Fruit fly (Drosophila melanogaster) whole organism, embryonic: ENCODE measurements around the gene CG14866.
A peak's percentile ranks its signal among the peaks of the same experiment; 100 is the strongest.

Source experiments
- Abd-B ChIP-seq: fragments of 200-800 bp; sonication (Bioruptor generic); optimal IDR thresholded peaks from 2 replicates; lab custom pipeline; 2018; ENCODE audit warnings: missing biosample characterization, mild to moderate bottlenecking, missing genetic modification characterization, moderate library complexity
- BEAF-32 ChIP-seq: fragments of 200-800 bp; sonication (Bioruptor generic); optimal IDR thresholded peaks from 3 replicates; lab custom pipeline; 2017; ENCODE audit warnings: missing biosample characterization, missing genetic modification characterization, mild to moderate bottlenecking, moderate library complexity, missing genetic modification reagents
- CG10321 ChIP-seq: fragments of 200-800 bp; sonication (Bioruptor generic); IDR thresholded peaks from 2 replicates; pipeline ENCODE4 v1.3.6; 2022; ENCODE audit warnings: missing biosample characterization, missing genetic modification characterization
- CG10959 ChIP-seq: fragments of 200-800 bp; sonication (Bioruptor generic); IDR thresholded peaks from 2 replicates; pipeline ENCODE4 v1.3.6; 2022; ENCODE audit warnings: missing biosample characterization, missing genetic modification characterization
- CG11696 ChIP-seq: fragments of 200-800 bp; sonication (Bioruptor generic); IDR thresholded peaks from 2 replicates; pipeline ENCODE4 v1.3.6; 2022; ENCODE audit warnings: missing biosample characterization, missing genetic modification characterization
- CG12236 ChIP-seq: fragments of 200-800 bp; sonication (Bioruptor generic); optimal IDR thresholded peaks from 2 replicates; lab custom pipeline; 2016; ENCODE audit warnings: missing biosample characterization, missing genetic modification characterization
- CG12299 ChIP-seq: fragments of 200-800 bp; sonication (Bioruptor generic); optimal IDR thresholded peaks from 2 replicates; lab custom pipeline; 2018; ENCODE audit warnings: missing biosample characterization, mild to moderate bottlenecking, missing genetic modification characterization
- CG15073 ChIP-seq: fragments of 200-800 bp; sonication (Bioruptor generic); optimal IDR thresholded peaks from 2 replicates; lab custom pipeline; 2016; ENCODE audit warnings: missing biosample characterization, missing genetic modification characterization
- CG17802 ChIP-seq: fragments of 200-800 bp; sonication (Bioruptor generic); optimal IDR thresholded peaks from 2 replicates; lab custom pipeline; 2018; ENCODE audit warnings: missing biosample characterization, mild to moderate bottlenecking, missing genetic modification characterization, moderate library complexity
- CG18599 ChIP-seq: fragments of 200-800 bp; sonication (Bioruptor generic); optimal IDR thresholded peaks from 3 replicates; lab custom pipeline; 2017; ENCODE audit warnings: missing biosample characterization, missing genetic modification characterization, mild to moderate bottlenecking, moderate library complexity, missing genetic modification reagents
- CG18764 ChIP-seq: fragments of 200-800 bp; sonication (Bioruptor generic); optimal IDR thresholded peaks from 3 replicates; lab custom pipeline; 2016; ENCODE audit warnings: missing biosample characterization, missing genetic modification characterization
- CG31224 ChIP-seq: fragments of 200-800 bp; sonication (Bioruptor generic); IDR thresholded peaks from 2 replicates; pipeline ENCODE4 v1.3.6; 2022; ENCODE audit warnings: missing biosample characterization, missing genetic modification characterization
- CG33213 ChIP-seq: fragments of 200-800 bp; sonication (Bioruptor generic); optimal IDR thresholded peaks from 3 replicates; lab custom pipeline; 2016; ENCODE audit warnings: missing biosample characterization, missing genetic modification characterization
- CG3847 ChIP-seq: fragments of 200-800 bp; sonication (Bioruptor generic); IDR thresholded peaks from 2 replicates; pipeline ENCODE4 v1.3.6; 2022; ENCODE audit warnings: missing biosample characterization, missing genetic modification characterization
- CG4328 ChIP-seq: fragments of 200-800 bp; sonication (Bioruptor generic); optimal IDR thresholded peaks from 3 replicates; lab custom pipeline; 2017; ENCODE audit warnings: missing biosample characterization, missing genetic modification reagents, missing genetic modification characterization
- CG43689 ChIP-seq: fragments of 200-800 bp; sonication (Bioruptor generic); IDR thresholded peaks from 2 replicates; pipeline ENCODE4 v1.3.6; 2022; ENCODE audit warnings: missing biosample characterization, missing genetic modification characterization
- CG5953 ChIP-seq: fragments of 200-800 bp; sonication (Bioruptor generic); IDR thresholded peaks from 2 replicates; pipeline ENCODE4 v1.3.6; 2022; ENCODE audit warnings: missing biosample characterization, missing genetic modification characterization
- CG7839 ChIP-seq: fragments of 200-800 bp; sonication (Bioruptor generic); optimal IDR thresholded peaks from 3 replicates; lab custom pipeline; 2018; ENCODE audit warnings: missing biosample characterization, mild to moderate bottlenecking, missing genetic modification characterization, moderate library complexity
- CG8290 ChIP-seq, 3 experiments: fragments of 200-800 bp; sonication (Bioruptor generic); optimal IDR thresholded peaks; 2 replicates each; lab custom pipeline; 2016 to 2019; ENCODE audit warnings: missing biosample characterization in 3 of 3, missing genetic modification characterization in 3 of 3, mild to moderate bottlenecking in 2 of 3, moderate library complexity in 1 of 3
- CG8924 ChIP-seq: fragments of 200-800 bp; optimal IDR thresholded peaks from 3 replicates; lab custom pipeline; 2019; ENCODE audit warnings: missing biosample characterization, mild to moderate bottlenecking, missing genetic modification characterization, moderate library complexity
- CG8944 ChIP-seq: fragments of 200-800 bp; sonication (Bioruptor generic); optimal IDR thresholded peaks from 3 replicates; lab custom pipeline; 2016; ENCODE audit warnings: missing biosample characterization, missing genetic modification characterization
- CG9797 ChIP-seq: fragments of 200-800 bp; sonication (Bioruptor generic); optimal IDR thresholded peaks from 3 replicates; lab custom pipeline; 2018; ENCODE audit warnings: missing biosample characterization, mild to moderate bottlenecking, missing genetic modification characterization
- CoRest ChIP-seq: fragments of 200-800 bp; sonication (Bioruptor generic); optimal IDR thresholded peaks from 3 replicates; lab custom pipeline; 2018; ENCODE audit warnings: missing biosample characterization, mild to moderate bottlenecking, missing genetic modification characterization, moderate library complexity
- D19B ChIP-seq: fragments of 200-800 bp; sonication (Bioruptor generic); optimal IDR thresholded peaks from 2 replicates; lab custom pipeline; 2017; ENCODE audit warnings: missing biosample characterization, mild to moderate bottlenecking, missing genetic modification characterization
- E2f1 ChIP-seq: fragments of 200-800 bp; sonication (Bioruptor generic); IDR thresholded peaks from 2 replicates; pipeline ENCODE4 v1.3.6; 2022; ENCODE audit warnings: missing biosample characterization, missing genetic modification characterization
- MESR4 ChIP-seq: fragments of 200-800 bp; sonication (Bioruptor generic); optimal IDR thresholded peaks from 2 replicates; lab custom pipeline; 2018; ENCODE audit warnings: missing biosample characterization, mild to moderate bottlenecking, missing genetic modification characterization, moderate library complexity
- Nf-YC ChIP-seq: fragments of 200-800 bp; optimal IDR thresholded peaks from 3 replicates; lab custom pipeline; 2019; ENCODE audit warnings: missing biosample characterization, mild to moderate bottlenecking, missing genetic modification characterization, moderate library complexity
- Oaz ChIP-seq: fragments of 200-800 bp; sonication (Bioruptor generic); IDR thresholded peaks from 2 replicates; pipeline ENCODE4 v1.3.6; 2022; ENCODE audit warnings: missing biosample characterization, missing genetic modification characterization
- Rfx ChIP-seq: fragments of 200-800 bp; sonication (Bioruptor generic); IDR thresholded peaks from 2 replicates; pipeline ENCODE4 v1.3.6; 2022; ENCODE audit warnings: missing biosample characterization, missing genetic modification characterization
- Sox100B ChIP-seq: fragments of 200-800 bp; sonication (Bioruptor generic); optimal IDR thresholded peaks from 3 replicates; lab custom pipeline; 2018; ENCODE audit warnings: missing biosample characterization, mild to moderate bottlenecking, missing genetic modification characterization
- Stat92E ChIP-seq, 3 experiments: fragments of >200 bp in 2 of 3; fragments of 200-800 bp in 1 of 3; sonication (Bioruptor generic) in 1 of 3; optimal IDR thresholded peaks; 2 replicates each; lab custom pipeline; 2017 to 2019; ENCODE audit warnings: missing biosample characterization in 3 of 3, missing genetic modification characterization in 3 of 3, mild to moderate bottlenecking in 1 of 3, moderate library complexity in 1 of 3
- abd-A ChIP-seq: fragments of 200-800 bp; sonication (Bioruptor generic); optimal IDR thresholded peaks from 3 replicates; lab custom pipeline; 2019; ENCODE audit warnings: missing biosample characterization, mild to moderate bottlenecking, missing genetic modification characterization, moderate library complexity
- az2 ChIP-seq: fragments of 200-800 bp; sonication (Bioruptor generic); optimal IDR thresholded peaks from 3 replicates; lab custom pipeline; 2016; ENCODE audit warnings: missing biosample characterization, missing genetic modification characterization
- bbx ChIP-seq: fragments of 200-800 bp; sonication (Bioruptor generic); IDR thresholded peaks from 2 replicates; pipeline ENCODE4 v1.3.6; 2022; ENCODE audit warnings: missing biosample characterization, missing genetic modification characterization; ENCODE audit not compliant: partially characterized antibody
- chif ChIP-seq, 2 experiments: fragments of 200-800 bp; sonication (Bioruptor generic); optimal IDR thresholded peaks; 3 replicates each; lab custom pipeline; 2016; ENCODE audit warnings: missing biosample characterization in 2 of 2, missing genetic modification characterization in 2 of 2
- chinmo ChIP-seq: fragments of 200-800 bp; sonication (Bioruptor generic); IDR thresholded peaks from 4 replicates; pipeline ENCODE4 v1.3.6; 2022; ENCODE audit warnings: missing biosample characterization, missing genetic modification characterization; ENCODE audit not compliant: partially characterized antibody
- chn ChIP-seq: fragments of 200-800 bp; sonication (Bioruptor generic); optimal IDR thresholded peaks from 2 replicates; lab custom pipeline; 2016; ENCODE audit warnings: missing biosample characterization, missing genetic modification characterization
- danr ChIP-seq: fragments of 200-800 bp; sonication (Bioruptor generic); IDR thresholded peaks from 2 replicates; pipeline ENCODE4 v1.3.6; 2022; ENCODE audit warnings: missing biosample characterization, missing genetic modification characterization
- ems ChIP-seq: fragments of 200-800 bp; sonication (Bioruptor generic); optimal IDR thresholded peaks from 3 replicates; lab custom pipeline; 2016; ENCODE audit warnings: missing biosample characterization, missing genetic modification characterization
- en ChIP-seq: fragments of 200-800 bp; sonication (Bioruptor generic); optimal IDR thresholded peaks from 2 replicates; lab custom pipeline; 2016; ENCODE audit warnings: missing biosample characterization, missing genetic modification characterization
- gcm ChIP-seq: fragments of 200-800 bp; sonication (Bioruptor generic); optimal IDR thresholded peaks from 2 replicates; lab custom pipeline; 2019; ENCODE audit warnings: missing biosample characterization, mild to moderate bottlenecking, missing genetic modification characterization, moderate library complexity
- ind ChIP-seq: fragments of 200-800 bp; sonication (Bioruptor generic); optimal IDR thresholded peaks from 3 replicates; lab custom pipeline; 2016; ENCODE audit warnings: missing biosample characterization, missing genetic modification characterization
- knrl ChIP-seq: fragments of 200-800 bp; sonication (Bioruptor generic); IDR thresholded peaks from 3 replicates; pipeline ENCODE4 v1.3.6; 2022; ENCODE audit warnings: missing biosample characterization, missing genetic modification characterization; ENCODE audit not compliant: partially characterized antibody
- lola ChIP-seq, 3 experiments: fragments of >200 bp in 2 of 3; fragments of 200-800 bp in 1 of 3; sonication (Bioruptor generic) in 1 of 3; optimal IDR thresholded peaks; 2 replicates each; lab custom pipeline; 2017 to 2019; ENCODE audit warnings: missing biosample characterization in 3 of 3, missing genetic modification characterization in 3 of 3, mild to moderate bottlenecking in 1 of 3, moderate library complexity in 1 of 3
- onecut ChIP-seq: fragments of 200-800 bp; sonication (Bioruptor generic); IDR thresholded peaks from 2 replicates; pipeline ENCODE4 v1.3.6; 2022; ENCODE audit warnings: missing biosample characterization, missing genetic modification characterization
- peb ChIP-seq: fragments of 200-800 bp; sonication (Bioruptor generic); IDR thresholded peaks from 2 replicates; pipeline ENCODE4 v1.3.6; 2022; ENCODE audit warnings: missing biosample characterization, missing genetic modification characterization
- phol ChIP-seq: fragments of 200-800 bp; sonication (Bioruptor generic); optimal IDR thresholded peaks from 3 replicates; lab custom pipeline; 2018; ENCODE audit warnings: missing biosample characterization, mild to moderate bottlenecking, missing genetic modification characterization, moderate library complexity
- sens-2 ChIP-seq: fragments of 200-800 bp; sonication (Bioruptor generic); IDR thresholded peaks from 2 replicates; pipeline ENCODE4 v1.3.6; 2022; ENCODE audit warnings: missing biosample characterization, missing genetic modification characterization
- sima ChIP-seq: fragments of 200-800 bp; sonication (Bioruptor generic); optimal IDR thresholded peaks from 2 replicates; lab custom pipeline; 2016; ENCODE audit warnings: missing biosample characterization, missing genetic modification characterization
- slou ChIP-seq: fragments of 200-800 bp; sonication (Bioruptor generic); optimal IDR thresholded peaks from 3 replicates; lab custom pipeline; 2016; ENCODE audit warnings: missing biosample characterization, missing genetic modification characterization
- sqz ChIP-seq: fragments of 200-800 bp; sonication (Bioruptor generic); optimal IDR thresholded peaks from 3 replicates; lab custom pipeline; 2018; ENCODE audit warnings: missing biosample characterization, mild to moderate bottlenecking, missing genetic modification characterization

The CG14866 gene

DNA sequence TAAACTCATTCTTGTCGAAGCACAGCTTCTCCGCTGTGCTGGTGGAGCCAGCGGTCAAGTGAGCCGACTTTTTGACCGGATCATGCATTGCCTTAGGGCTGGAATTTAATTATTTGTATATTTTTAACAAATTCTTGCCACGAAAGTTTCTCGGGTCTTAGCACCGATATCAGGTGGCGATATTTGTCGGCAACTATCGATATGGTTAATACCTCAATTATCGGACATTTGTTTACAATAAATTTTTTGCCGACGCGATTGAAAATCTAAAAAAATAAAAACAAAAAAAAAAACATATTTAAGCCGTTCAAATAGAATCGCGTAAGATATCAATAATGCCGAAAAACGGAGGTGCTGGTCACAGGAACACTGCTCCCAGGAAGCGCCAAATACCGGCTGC is 45.2 kb downstream of the CG14866 start, which contains the start of the genes Cog2 and Trax (continued):
- TF ChIP-seq CG18599 (no peak), en (GFP tag; lab: Kevin White, UChicago) (no peak), CG5953 (GFP tag; lab: Robert Waterston, UW) (no peak), chinmo (GFP tag; lab: Robert Waterston, UW) (peak; percentile 81; the same call in 3 of the 4 replicates), slou (GFP tag; lab: Kevin White, UChicago) (no peak), sqz (no peak), onecut (GFP tag; lab: Robert Waterston, UW) (no peak), CG17802 (tag; lab: Kevin White, UChicago) (no peak), chn (GFP tag; lab: Kevin White, UChicago) (no peak), CoRest (no peak), Sox100B (no peak), sens-2 (GFP tag; lab: Robert Waterston, UW) (no peak), CG9797 (GFP tag; lab: Kevin White, UChicago) (peak; percentile 5), phol (tag; lab: Kevin White, UChicago) (peak; percentile 6), abd-A (tag; lab: Kevin White, UChicago) (no peak), ems (no peak), CG31224 (GFP tag; lab: Robert Waterston, UW) (no peak), CG10321 (GFP tag; lab: Robert Waterston, UW) (no peak), CG10959 (GFP tag; lab: Robert Waterston, UW) (no peak), CG12299 (tag; lab: Kevin White, UChicago) (no peak), Stat92E (GFP tag; optimal IDR thresholded peaks at IDR 0.05; lab: Kevin White, UChicago) (no peak), ind (GFP tag; lab: Kevin White, UChicago) (no peak), gcm (GFP tag; lab: Kevin White, UChicago) (no peak), Oaz (GFP tag; lab: Robert Waterston, UW) (no peak), CG8290 (GFP tag; optimal IDR thresholded peaks at IDR 0.05; lab: Kevin White, UChicago) (no peak), CG8290 (tag; optimal IDR thresholded peaks at IDR 0.05; lab: Kevin White, UChicago) (no peak), MESR4 (GFP tag; lab: Kevin White, UChicago) (peak; percentile 54), bbx (peak; percentile 93), knrl (GFP tag; lab: Robert Waterston, UW) (peak; percentile 77), BEAF-32 (peak; percentile 73), CG11696 (no peak), CG33213 (no peak), CG15073 (no peak), CG12236 (GFP tag; lab: Kevin White, UChicago) (no peak), danr (GFP tag; lab: Robert Waterston, UW) (no peak), sima (GFP tag; lab: Kevin White, UChicago) (no peak), D19B (GFP tag; lab: Kevin White, UChicago) (no peak), peb (GFP tag; lab: Robert Waterston, UW) (no peak), Rfx (GFP tag; lab: Robert Waterston, UW) (no peak), CG3847 (GFP tag; lab: Robert Waterston, UW) (no peak), CG8944 (GFP tag; lab: Kevin White, UChicago) (no peak), E2f1 (GFP tag; lab: Robert Waterston, UW) (no peak), Abd-B (GFP tag; lab: Kevin White, UChicago) (no peak), chif (GFP tag; optimal IDR thresholded peaks at IDR 0.05; lab: Kevin White, UChicago) (no peak), CG18764 (GFP tag; lab: Kevin White, UChicago) (no peak), CG4328 (GFP tag; lab: Kevin White, UChicago) (no peak), CG7839 (tag; lab: Kevin White, UChicago) (no peak), Nf-YC (tag; lab: Kevin White, UChicago) (no peak), CG43689 (GFP tag; lab: Robert Waterston, UW) (no peak), lola (GFP tag; optimal IDR thresholded peaks at IDR 0.05; lab: Kevin White, UChicago) (no peak), az2 (GFP tag; lab: Kevin White, UChicago) (no peak), CG8924 (tag; lab: Kevin White, UChicago) (no peak)
